Worm (Caenorhabditis elegans) whole organism, L4/young adult: ENCODE data around the gene crt-1.
A peak's percentile ranks its signal among the peaks of the same experiment; 100 is the strongest.

Experiments used
- W03F9.2 ChIP-seq: fragments of 150-350 bp; optimal IDR thresholded peaks from 2 replicates; lab custom pipeline; 2014; ENCODE audit warnings: missing biosample characterization, missing genetic modification characterization
- dao-5 ChIP-seq: sonication (generic microtip); optimal IDR thresholded peaks from 2 replicates; lab custom pipeline; 2016; ENCODE audit warnings: missing genotype, missing genetic modification characterization, moderate library complexity, missing compliant biosample characterization
- him-1 ChIP-seq: sonication (generic microtip); optimal IDR thresholded peaks from 2 replicates; lab custom pipeline; 2016; ENCODE audit warnings: missing genotype, missing genetic modification reagents, missing genetic modification characterization, missing compliant biosample characterization

DNA sequence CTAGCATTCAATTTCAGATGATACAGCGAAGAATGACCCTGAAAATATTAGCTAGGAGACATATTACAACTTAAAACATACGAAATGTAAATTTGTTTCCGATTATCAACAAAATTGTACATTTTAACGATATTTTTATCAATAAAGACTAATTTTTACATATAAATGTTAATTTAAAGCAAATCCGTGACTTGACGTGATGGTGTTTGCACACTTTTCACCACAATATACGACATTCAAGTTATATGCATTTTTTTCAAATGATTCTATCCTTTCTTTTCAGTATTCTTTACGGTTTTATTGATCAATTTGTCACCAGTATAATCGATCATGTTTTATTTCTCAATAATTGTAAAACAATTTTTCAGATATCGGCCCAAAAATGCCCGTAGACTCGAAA is 4.5 kb downstream of the crt-1 start, which contains the start of gene Y38A10A.7:
- TF ChIP-seq W03F9.2 (peak; percentile 64), dao-5 (tag; lab: Kevin White, UChicago) (no peak), him-1 (tag; lab: Kevin White, UChicago) (no peak)
